Worm (Caenorhabditis elegans) whole organism, mixed stage, embryonic: ENCODE data around the gene hum-10.
A peak's percentile ranks its signal among the peaks of the same experiment; 100 is the strongest.

Experiments
- M03D4.4 ChIP-seq: sonication (generic microtip); optimal IDR thresholded peaks from 2 replicates; lab custom pipeline; 2017; ENCODE audit warnings: mild to moderate bottlenecking, missing genetic modification characterization, missing compliant biosample characterization
- bed-3 ChIP-seq: fragments of 200-800 bp; sonication (Bioruptor generic); optimal IDR thresholded peaks from 3 replicates; lab custom pipeline; 2018; ENCODE audit warnings: mild to moderate bottlenecking, missing genetic modification characterization, moderate library complexity, missing compliant biosample characterization
- blmp-1 ChIP-seq: fragments of 150-350 bp; optimal IDR thresholded peaks from 2 replicates; lab custom pipeline; 2014; ENCODE audit warnings: missing biosample characterization, missing genetic modification characterization
- ceh-39 ChIP-seq: fragments of 150-350 bp; optimal IDR thresholded peaks from 2 replicates; lab custom pipeline; 2014; ENCODE audit warnings: missing biosample characterization, missing genetic modification characterization
- ceh-43 ChIP-seq: fragments of 200-800 bp; sonication (Bioruptor generic); optimal IDR thresholded peaks from 2 replicates; lab custom pipeline; 2018; ENCODE audit warnings: mild to moderate bottlenecking, missing genetic modification characterization, moderate library complexity, missing compliant biosample characterization
- ceh-83 ChIP-seq: fragments of 200-800 bp; sonication (Bioruptor generic); optimal IDR thresholded peaks from 2 replicates; lab custom pipeline; 2018; ENCODE audit warnings: mild to moderate bottlenecking, missing genetic modification characterization, missing compliant biosample characterization
- ces-1 ChIP-seq: fragments of 150-350 bp; optimal IDR thresholded peaks from 2 replicates; lab custom pipeline; 2014; ENCODE audit warnings: missing biosample characterization, missing genetic modification reagents, missing genetic modification characterization
- cnd-1 ChIP-seq: fragments of 200-800 bp; sonication (Bioruptor generic); optimal IDR thresholded peaks from 2 replicates; lab custom pipeline; 2018; ENCODE audit warnings: mild to moderate bottlenecking, missing genetic modification characterization, missing compliant biosample characterization
- drap-1 ChIP-seq: fragments of 200-800 bp; sonication (Bioruptor generic); optimal IDR thresholded peaks from 3 replicates; lab custom pipeline; 2018; ENCODE audit warnings: mild to moderate bottlenecking, missing genetic modification characterization, missing compliant biosample characterization
- elt-1 ChIP-seq: sonication (generic microtip); optimal IDR thresholded peaks from 2 replicates; lab custom pipeline; 2017; ENCODE audit warnings: missing genetic modification characterization, mild to moderate bottlenecking, missing compliant biosample characterization, antibody characterized with exemption, moderate library complexity, borderline replicate concordance; ENCODE audit not compliant: insufficient read depth
- elt-3 ChIP-seq: fragments of 150-350 bp; optimal IDR thresholded peaks from 2 replicates; lab custom pipeline; 2014; ENCODE audit warnings: missing biosample characterization, missing genetic modification characterization
- flh-1 ChIP-seq: fragments of 200-800 bp; sonication (Bioruptor generic); optimal IDR thresholded peaks from 2 replicates; lab custom pipeline; 2018; ENCODE audit warnings: mild to moderate bottlenecking, missing genetic modification characterization, moderate library complexity, missing compliant biosample characterization
- ham-2 ChIP-seq: fragments of 200-800 bp; sonication (Bioruptor generic); optimal IDR thresholded peaks from 2 replicates; lab custom pipeline; 2018; ENCODE audit warnings: mild to moderate bottlenecking, missing genetic modification characterization, missing compliant biosample characterization
- hlh-1 ChIP-seq: fragments of 150-350 bp; optimal IDR thresholded peaks from 2 replicates; lab custom pipeline; 2014; ENCODE audit warnings: missing biosample characterization, missing genetic modification reagents, missing genetic modification characterization
- lin-13 ChIP-seq: fragments of 150-350 bp; optimal IDR thresholded peaks from 2 replicates; lab custom pipeline; 2014; ENCODE audit warnings: missing biosample characterization, missing genetic modification characterization
- lin-32 ChIP-seq: fragments of 200-800 bp; sonication (Bioruptor generic); optimal IDR thresholded peaks from 2 replicates; lab custom pipeline; 2018; ENCODE audit warnings: mild to moderate bottlenecking, missing genetic modification characterization, missing compliant biosample characterization
- lsy-2 ChIP-seq: fragments of 150-350 bp; optimal IDR thresholded peaks from 2 replicates; lab custom pipeline; 2014; ENCODE audit warnings: missing biosample characterization, missing genetic modification characterization
- mep-1 ChIP-seq: fragments of 150-350 bp; optimal IDR thresholded peaks from 2 replicates; lab custom pipeline; 2017; ENCODE audit warnings: missing biosample characterization, missing genetic modification reagents, missing genetic modification characterization, inconsistent platforms
- nhr-12 ChIP-seq: fragments of 150-350 bp; optimal IDR thresholded peaks from 2 replicates; lab custom pipeline; 2014; ENCODE audit warnings: missing biosample characterization, missing genetic modification characterization
- nhr-2 ChIP-seq: fragments of 150-350 bp; optimal IDR thresholded peaks from 2 replicates; lab custom pipeline; 2014; ENCODE audit warnings: missing biosample characterization, missing genetic modification characterization
- nhr-237 ChIP-seq: fragments of 150-350 bp; optimal IDR thresholded peaks from 2 replicates; lab custom pipeline; 2014; ENCODE audit warnings: missing biosample characterization, missing genetic modification characterization
- nhr-28 ChIP-seq: fragments of 150-350 bp; optimal IDR thresholded peaks from 2 replicates; lab custom pipeline; 2014; ENCODE audit warnings: missing biosample characterization, missing genetic modification characterization
- nhr-76 ChIP-seq: sonication (generic microtip); optimal IDR thresholded peaks from 2 replicates; lab custom pipeline; 2017; ENCODE audit warnings: missing biosample characterization, missing genetic modification characterization
- pha-4 ChIP-seq: fragments of 150-350 bp; optimal IDR thresholded peaks from 2 replicates; lab custom pipeline; 2018; ENCODE audit warnings: missing biosample characterization, missing genetic modification reagents, missing genetic modification characterization
- sem-2 ChIP-seq: fragments of 200-800 bp; sonication (Bioruptor generic); optimal IDR thresholded peaks from 2 replicates; lab custom pipeline; 2018; ENCODE audit warnings: mild to moderate bottlenecking, missing genetic modification characterization, missing compliant biosample characterization
- snpc-4 ChIP-seq: fragments of 150-350 bp; optimal IDR thresholded peaks from 2 replicates; lab custom pipeline; 2014; ENCODE audit warnings: missing biosample characterization, missing genetic modification characterization
- sptf-1 ChIP-seq: sonication (generic microtip); optimal IDR thresholded peaks from 2 replicates; lab custom pipeline; 2017; ENCODE audit warnings: mild to moderate bottlenecking, missing genetic modification characterization, moderate library complexity, missing compliant biosample characterization
- tbx-8 ChIP-seq: fragments of 200-800 bp; sonication (Bioruptor generic); optimal IDR thresholded peaks from 2 replicates; lab custom pipeline; 2018; ENCODE audit warnings: mild to moderate bottlenecking, missing genetic modification characterization, moderate library complexity, missing compliant biosample characterization
- unc-120 ChIP-seq: sonication (generic microtip); optimal IDR thresholded peaks from 2 replicates; lab custom pipeline; 2017; ENCODE audit warnings: missing genetic modification characterization, missing compliant biosample characterization; ENCODE audit not compliant: poor library complexity, severe bottlenecking
- unc-39 ChIP-seq: fragments of 150-350 bp; optimal IDR thresholded peaks from 2 replicates; lab custom pipeline; 2014; ENCODE audit warnings: missing biosample characterization, missing genetic modification characterization
- unc-62 ChIP-seq: fragments of 150-350 bp; optimal IDR thresholded peaks from 2 replicates; lab custom pipeline; 2014; ENCODE audit warnings: missing biosample characterization, missing genetic modification reagents, missing genetic modification characterization
- zip-8 ChIP-seq: fragments of 150-350 bp; optimal IDR thresholded peaks from 2 replicates; lab custom pipeline; 2014; ENCODE audit warnings: missing biosample characterization, missing genetic modification characterization
- ztf-11 ChIP-seq: fragments of 150-350 bp; optimal IDR thresholded peaks from 2 replicates; lab custom pipeline; 2014; ENCODE audit warnings: missing biosample characterization, missing genetic modification characterization

The hum-10 gene

DNA sequence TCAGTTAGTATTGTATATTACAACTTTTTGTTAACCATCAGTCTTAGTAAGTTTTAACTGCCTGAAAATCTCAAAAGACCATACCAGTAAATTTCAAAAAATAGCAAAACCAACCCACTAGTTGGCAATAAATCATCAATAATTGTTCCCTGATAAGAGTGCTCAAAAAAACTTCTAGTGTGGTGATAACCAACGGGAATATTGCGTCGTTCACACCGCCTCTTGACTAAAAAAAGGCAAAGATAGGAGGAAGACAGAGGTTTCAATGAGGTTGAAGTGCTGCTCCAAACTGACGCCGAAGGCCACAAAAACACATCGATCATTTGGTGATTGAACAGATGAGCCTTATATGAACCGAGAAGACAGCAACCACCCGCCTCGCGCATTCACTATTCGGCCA lies 18.8 kb upstream of the hum-10 start:
- no peak for TF ChIP-seq lsy-2 (tag; lab: Kevin White, UChicago)
- TF ChIP-seq unc-120: no peak
- TF ChIP-seq hlh-1 (tag; lab: Kevin White, UChicago): no peak
- no peak for TF ChIP-seq flh-1 (GFP tag; lab: Kevin White, UChicago)
- no peak for TF ChIP-seq nhr-12 (tag; lab: Kevin White, UChicago)
- no peak for TF ChIP-seq ceh-83 (GFP tag; lab: Kevin White, UChicago)
- no peak for TF ChIP-seq tbx-8

DNA sequence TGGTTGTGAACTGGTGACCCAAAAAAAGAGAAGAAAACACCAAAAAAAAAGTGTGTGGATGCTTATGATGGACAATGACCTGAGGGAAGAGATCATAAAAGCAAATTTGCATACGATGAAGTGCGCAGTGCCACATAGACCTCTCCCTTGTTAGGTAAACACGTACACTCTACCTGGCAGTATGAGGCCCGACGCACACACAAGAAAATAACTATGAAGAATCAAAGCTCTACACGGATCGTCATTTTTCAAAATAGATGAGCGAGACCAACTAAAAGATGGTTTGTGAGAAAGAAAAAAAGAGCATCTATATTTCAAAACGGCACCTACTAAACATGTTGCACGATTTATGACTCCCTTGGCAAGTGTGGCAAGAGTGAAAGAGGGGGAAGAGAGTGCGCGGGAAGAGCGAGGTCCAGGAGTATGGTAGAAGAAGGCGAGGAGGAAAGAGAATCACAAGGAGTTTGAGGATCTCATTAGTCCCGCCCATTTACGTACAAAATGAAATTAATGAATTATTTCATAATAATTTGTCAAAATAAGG lies 18.1 kb upstream of the hum-10 start, which contains the start of gene mig-13:
Gene mig-13, minus strand, starts transcription at position 51 of the 544 bp plus-strand sequence.
- TF ChIP-seq tbx-8 (no peak), pha-4 (tag; lab: Kevin White, UChicago) (peak; percentile 8), ceh-43 (no peak)

DNA sequence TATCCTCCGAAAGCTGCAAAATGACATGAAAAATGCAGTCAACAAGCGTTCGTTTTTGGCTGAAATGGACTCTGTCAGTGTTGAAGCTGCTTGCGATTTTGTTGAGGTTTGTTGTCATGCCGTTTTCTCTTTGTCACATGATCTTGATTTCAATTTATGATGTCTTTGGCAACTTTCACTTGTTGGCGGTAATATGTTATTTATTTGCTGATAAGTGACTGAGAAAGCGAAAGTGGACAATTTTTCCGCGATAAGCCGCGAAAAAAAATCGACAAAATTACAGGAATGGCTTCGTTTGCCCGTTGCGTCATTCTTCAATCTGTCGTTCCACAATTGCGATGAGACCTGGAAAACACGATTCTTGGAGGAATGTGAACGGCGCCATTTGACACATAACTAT lies 13.2 kb upstream of the hum-10 start:
- TF ChIP-seq tbx-8 (no peak), cnd-1 (no peak), ces-1 (GFP tag; lab: Kevin White, UChicago) (no peak), elt-3 (no peak), bed-3 (GFP tag; lab: Kevin White, UChicago) (no peak)

DNA sequence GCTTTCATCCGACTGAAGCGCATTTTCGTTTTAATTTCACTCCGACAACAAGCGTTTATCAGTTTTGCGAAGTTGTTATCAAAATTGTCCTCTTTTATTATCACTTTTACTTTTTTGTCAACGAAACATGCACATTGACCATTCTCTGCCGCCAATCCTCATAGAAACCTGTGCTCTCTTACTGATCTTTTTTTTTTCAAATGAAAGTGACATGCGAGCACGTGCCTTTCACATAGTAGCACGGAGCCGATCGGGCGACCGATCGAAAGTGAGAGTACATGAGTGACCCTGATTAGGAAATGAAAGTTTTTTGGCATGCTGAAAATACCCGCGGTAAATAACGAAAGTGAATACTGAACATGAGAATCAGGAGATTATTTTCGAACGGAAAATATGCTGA lies 12.0 kb upstream of the hum-10 start:
- no peak for TF ChIP-seq lsy-2 (tag; lab: Kevin White, UChicago)
- no peak for TF ChIP-seq sptf-1
- no peak for TF ChIP-seq tbx-8
- TF ChIP-seq nhr-2 (tag; lab: Kevin White, UChicago): no peak
- TF ChIP-seq lin-32: no peak
- no peak for TF ChIP-seq lin-13 (tag; lab: Kevin White, UChicago)
- TF ChIP-seq ceh-39 (tag; lab: Kevin White, UChicago): no peak
- TF ChIP-seq elt-1 (tag; lab: Kevin White, UChicago): no peak
- no peak for TF ChIP-seq ztf-11
- TF ChIP-seq blmp-1 (tag; lab: Kevin White, UChicago): no peak
- TF ChIP-seq nhr-237 (tag; lab: Kevin White, UChicago): no peak

DNA sequence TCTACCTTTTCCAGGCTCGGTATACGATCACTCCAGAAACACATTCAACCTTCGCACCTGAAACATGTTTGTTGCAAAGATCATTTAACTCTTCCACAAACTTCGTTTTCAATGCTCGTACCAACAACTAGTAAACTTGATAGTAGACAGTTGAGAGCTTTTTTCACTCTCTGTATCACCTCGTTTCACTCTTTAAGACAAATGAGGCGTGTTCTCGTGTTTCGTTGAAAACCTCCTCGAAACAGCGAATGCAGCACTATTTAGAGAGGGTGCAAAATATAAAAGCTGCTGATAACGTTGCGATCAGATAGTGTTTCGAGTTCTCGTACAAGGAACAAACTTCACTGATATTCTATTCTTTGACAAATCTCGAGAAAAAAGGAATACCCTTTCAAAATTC lies 10.9 kb upstream of the hum-10 start, which contains the start of gene F43C9.1:
Gene F43C9.1, plus strand, starts transcription at position 301 of the 400 bp plus-strand sequence.
- TF ChIP-seq blmp-1 (tag; lab: Kevin White, UChicago) (no peak), mep-1 (tag; lab: Kevin White, UChicago) (no peak), nhr-28 (tag; lab: Kevin White, UChicago) (no peak), nhr-12 (tag; lab: Kevin White, UChicago) (no peak), nhr-76 (tag; lab: Kevin White, UChicago) (no peak), nhr-2 (tag; lab: Kevin White, UChicago) (no peak)
- TF ChIP-seq, all 35 proteins: peak for 0

DNA sequence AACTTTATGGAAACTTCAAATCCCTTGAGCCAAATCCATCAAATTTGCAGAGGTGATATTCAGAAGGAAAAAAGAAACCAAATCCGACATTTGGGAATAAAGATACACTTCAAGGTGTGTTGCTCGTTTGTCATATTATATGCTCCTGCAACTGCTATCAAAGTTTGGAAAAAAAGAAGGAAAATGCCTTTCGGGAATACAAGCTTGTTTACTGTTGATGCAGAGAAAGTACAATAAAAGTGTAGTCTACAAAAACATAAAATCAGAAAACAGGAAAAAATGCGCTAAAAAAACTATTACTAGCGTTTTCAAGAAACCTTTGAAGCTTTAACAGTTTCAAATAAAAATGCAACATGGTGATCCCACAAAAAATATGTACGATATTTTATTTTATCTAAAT lies 8.5 kb upstream of the hum-10 start:
- TF ChIP-seq nhr-12 (tag; lab: Kevin White, UChicago): no peak
- no peak for TF ChIP-seq nhr-237 (tag; lab: Kevin White, UChicago)
- no peak for TF ChIP-seq nhr-28 (tag; lab: Kevin White, UChicago)

DNA sequence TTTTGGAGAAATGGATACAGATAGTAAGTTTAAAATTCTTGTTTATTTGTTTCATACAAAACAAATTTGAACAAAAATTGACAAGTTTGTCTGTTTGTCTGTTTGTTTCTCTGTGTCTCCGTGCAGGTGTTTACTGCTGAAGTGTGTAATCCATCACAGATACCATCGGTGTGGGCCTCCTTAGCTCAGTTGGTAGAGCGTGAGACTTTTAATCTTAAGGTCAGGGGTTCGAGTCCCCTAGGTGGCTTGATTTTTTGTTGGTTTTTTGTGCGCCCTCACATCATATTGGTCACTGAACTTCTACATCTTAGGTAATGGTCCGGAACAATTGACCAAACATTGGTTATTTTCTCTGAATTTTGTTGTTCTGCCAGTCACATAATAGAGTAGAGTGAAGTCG lies 6.9 kb upstream of the hum-10 start:
- TF ChIP-seq lsy-2 (tag; lab: Kevin White, UChicago) (no peak), nhr-12 (tag; lab: Kevin White, UChicago) (no peak), lin-13 (tag; lab: Kevin White, UChicago) (no peak), unc-62 (GFP tag; lab: Kevin White, UChicago) (peak; percentile 8), blmp-1 (tag; lab: Kevin White, UChicago) (no peak), snpc-4 (no peak), tbx-8 (no peak), cnd-1 (peak; percentile 81), bed-3 (GFP tag; lab: Kevin White, UChicago) (no peak), nhr-28 (tag; lab: Kevin White, UChicago) (no peak), ztf-11 (no peak), hlh-1 (tag; lab: Kevin White, UChicago) (no peak), drap-1 (GFP tag; lab: Kevin White, UChicago) (peak; percentile 66), pha-4 (tag; lab: Kevin White, UChicago) (no peak), sptf-1 (peak; percentile 72), sem-2 (peak; percentile 74), flh-1 (GFP tag; lab: Kevin White, UChicago) (no peak), unc-39 (tag; lab: Kevin White, UChicago) (no peak), nhr-237 (tag; lab: Kevin White, UChicago) (no peak), M03D4.4 (tag; lab: Kevin White, UChicago) (peak; percentile 79), ces-1 (GFP tag; lab: Kevin White, UChicago) (no peak), lin-32 (no peak), nhr-2 (tag; lab: Kevin White, UChicago) (no peak), elt-3 (no peak), ceh-83 (GFP tag; lab: Kevin White, UChicago) (peak; percentile 85), ceh-43 (no peak), elt-1 (tag; lab: Kevin White, UChicago) (no peak), unc-120 (peak; percentile 21), nhr-76 (tag; lab: Kevin White, UChicago) (no peak), zip-8 (tag; lab: Kevin White, UChicago) (no peak), mep-1 (tag; lab: Kevin White, UChicago) (no peak), ham-2 (no peak), ceh-39 (tag; lab: Kevin White, UChicago) (no peak)
